Fruit fly (Drosophila melanogaster) whole organism, prepupa: ENCODE measurements around the gene CG31445.

Experiments
- CG11902 ChIP-seq: fragments of 200-800 bp; sonication (Bioruptor generic); optimal IDR thresholded peaks from 3 replicates; lab custom pipeline; 2016; ENCODE audit warnings: missing biosample characterization, missing genetic modification characterization
- CG16779 ChIP-seq: fragments of 200-800 bp; sonication (Bioruptor generic); optimal IDR thresholded peaks from 3 replicates; lab custom pipeline; 2017; ENCODE audit warnings: missing biosample characterization, mild to moderate bottlenecking, missing genetic modification characterization
- CG6854 ChIP-seq: fragments of 200-800 bp; sonication (Bioruptor generic); optimal IDR thresholded peaks from 2 replicates; lab custom pipeline; 2017; ENCODE audit warnings: missing biosample characterization, mild to moderate bottlenecking, missing genetic modification characterization
- CG7368 ChIP-seq: fragments of 200-800 bp; sonication (Bioruptor generic); optimal IDR thresholded peaks from 3 replicates; lab custom pipeline; 2016; ENCODE audit warnings: missing biosample characterization, missing genetic modification characterization
- CG8632 ChIP-seq: fragments of 200-800 bp; sonication (Bioruptor generic); optimal IDR thresholded peaks from 3 replicates; lab custom pipeline; 2016; ENCODE audit warnings: missing biosample characterization, missing genetic modification characterization
- CG9139 ChIP-seq: fragments of 200-800 bp; sonication (Bioruptor generic); optimal IDR thresholded peaks from 3 replicates; lab custom pipeline; 2017; ENCODE audit warnings: missing biosample characterization, mild to moderate bottlenecking, missing genetic modification characterization
- salr ChIP-seq, 2 experiments: fragments of 200-800 bp; sonication (Bioruptor generic); optimal IDR thresholded peaks; 3 replicates each; lab custom pipeline; 2016 to 2018; ENCODE audit warnings: missing biosample characterization in 2 of 2, missing genetic modification characterization in 2 of 2, mild to moderate bottlenecking in 1 of 2

DNA sequence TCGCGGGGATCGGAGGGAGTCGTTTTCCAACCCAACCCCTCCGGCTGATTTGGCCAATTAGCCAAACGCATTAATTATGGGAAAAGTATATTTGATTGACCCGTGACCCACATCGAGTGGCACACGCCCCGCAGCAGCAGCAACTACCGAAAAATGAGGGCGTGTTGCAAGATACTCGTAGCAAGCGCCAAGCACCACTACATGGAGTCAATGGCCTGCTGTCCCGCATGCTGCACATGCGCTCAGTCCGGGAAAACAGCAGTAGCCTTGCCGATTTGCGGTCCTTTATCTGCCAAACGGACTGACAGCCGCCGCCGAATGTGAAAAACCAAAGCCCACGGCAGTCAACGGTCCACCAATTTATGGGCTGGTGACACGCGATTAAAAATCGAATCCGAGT, 27.3 kb downstream of the CG31445 start:
- TF ChIP-seq salr (GFP tag; optimal IDR thresholded peaks at IDR 0.05; lab: Kevin White, UChicago) = no peak
- no peak for TF ChIP-seq CG8632
- TF ChIP-seq CG6854 = no peak
- TF ChIP-seq CG9139 (GFP tag; lab: Kevin White, UChicago) = no peak
- no peak for TF ChIP-seq CG7368 (GFP tag; lab: Kevin White, UChicago)
- no peak for TF ChIP-seq CG11902 (GFP tag; lab: Kevin White, UChicago)
- no peak for TF ChIP-seq CG16779 (tag; lab: Kevin White, UChicago)
